Worm (Caenorhabditis elegans) whole organism, L4/young adult: ENCODE results near the gene F37C12.14.

Experiments used
- W03F9.2 ChIP-seq: fragments of 150-350 bp; optimal IDR thresholded peaks from 2 replicates; lab custom pipeline; 2014; ENCODE audit warnings: missing biosample characterization, missing genetic modification characterization
- dao-5 ChIP-seq: sonication (generic microtip); optimal IDR thresholded peaks from 2 replicates; lab custom pipeline; 2016; ENCODE audit warnings: missing genotype, missing genetic modification characterization, moderate library complexity, missing compliant biosample characterization
- him-1 ChIP-seq: sonication (generic microtip); optimal IDR thresholded peaks from 2 replicates; lab custom pipeline; 2016; ENCODE audit warnings: missing genotype, missing genetic modification reagents, missing genetic modification characterization, missing compliant biosample characterization

- no peak for TF ChIP-seq him-1 (tag; lab: Kevin White, UChicago)
- TF ChIP-seq W03F9.2 (tag; lab: Kevin White, UChicago), result no peak
- no peak for TF ChIP-seq dao-5
These were observed 32.8 kb downstream of the F37C12.14 start for ce11 chrIII:7152569-7152968.
